Fruit fly (Drosophila melanogaster) whole organism, embryonic: ENCODE data around the gene CG34148.
A peak's percentile ranks its signal among the peaks of the same experiment; 100 is the strongest.

Source experiments
- CG10209 ChIP-seq: fragments of 200-800 bp; sonication (Bioruptor generic); optimal IDR thresholded peaks from 3 replicates; lab custom pipeline; 2017; ENCODE audit warnings: missing biosample characterization, mild to moderate bottlenecking, missing genetic modification characterization, missing genetic modification reagents
- CG12155 ChIP-seq: fragments of 200-800 bp; sonication (Bioruptor generic); optimal IDR thresholded peaks from 3 replicates; lab custom pipeline; 2016; ENCODE audit warnings: missing biosample characterization, missing genetic modification characterization
- CG12942 ChIP-seq: fragments of 200-800 bp; sonication (Bioruptor generic); optimal IDR thresholded peaks from 3 replicates; lab custom pipeline; 2016; ENCODE audit warnings: missing biosample characterization, missing genetic modification characterization
- CG14050 ChIP-seq: fragments of 200-800 bp; sonication (Bioruptor generic); IDR thresholded peaks from 3 replicates; pipeline ENCODE4 v1.3.6; 2022; ENCODE audit warnings: missing biosample characterization, missing genetic modification characterization
- CG1602 ChIP-seq: fragments of 200-800 bp; sonication (Bioruptor generic); optimal IDR thresholded peaks from 3 replicates; lab custom pipeline; 2016; ENCODE audit warnings: missing biosample characterization, missing genetic modification characterization
- CG1647 ChIP-seq: fragments of 200-800 bp; sonication (Bioruptor generic); optimal IDR thresholded peaks from 3 replicates; lab custom pipeline; 2016; ENCODE audit warnings: missing biosample characterization, missing genetic modification characterization
- CG16815 ChIP-seq: fragments of 200-800 bp; sonication (Bioruptor generic); optimal IDR thresholded peaks from 3 replicates; lab custom pipeline; 2017; ENCODE audit warnings: missing biosample characterization, mild to moderate bottlenecking, missing genetic modification characterization
- CG17359 ChIP-seq: fragments of 200-800 bp; sonication (Bioruptor generic); optimal IDR thresholded peaks from 3 replicates; lab custom pipeline; 2018; ENCODE audit warnings: missing biosample characterization, mild to moderate bottlenecking, missing genetic modification characterization, moderate library complexity
- CG17802 ChIP-seq: fragments of 200-800 bp; sonication (Bioruptor generic); optimal IDR thresholded peaks from 2 replicates; lab custom pipeline; 2018; ENCODE audit warnings: missing biosample characterization, mild to moderate bottlenecking, missing genetic modification characterization, moderate library complexity
- CG18619 ChIP-seq: fragments of 200-800 bp; sonication (Bioruptor generic); optimal IDR thresholded peaks from 3 replicates; lab custom pipeline; 2017; ENCODE audit warnings: missing biosample characterization, mild to moderate bottlenecking, missing genetic modification characterization
- CG18764 ChIP-seq: fragments of 200-800 bp; sonication (Bioruptor generic); optimal IDR thresholded peaks from 3 replicates; lab custom pipeline; 2016; ENCODE audit warnings: missing biosample characterization, missing genetic modification characterization
- CG32772 ChIP-seq: fragments of 200-800 bp; sonication (Bioruptor generic); IDR thresholded peaks from 2 replicates; pipeline ENCODE4 v1.3.6; 2022; ENCODE audit warnings: missing biosample characterization, missing genetic modification characterization
- CG34422 ChIP-seq: fragments of 200-800 bp; sonication (Bioruptor generic); IDR thresholded peaks from 3 replicates; pipeline ENCODE4 v1.3.6; 2022; ENCODE audit warnings: missing biosample characterization, missing genetic modification characterization
- CG4424 ChIP-seq: fragments of 200-800 bp; sonication (Bioruptor generic); optimal IDR thresholded peaks from 3 replicates; lab custom pipeline; 2016; ENCODE audit warnings: missing biosample characterization, missing genetic modification characterization
- CG7928 ChIP-seq: fragments of 200-800 bp; sonication (Bioruptor generic); optimal IDR thresholded peaks from 2 replicates; lab custom pipeline; 2017; ENCODE audit warnings: missing biosample characterization, mild to moderate bottlenecking, missing genetic modification characterization
- CG7963 ChIP-seq: fragments of 200-800 bp; sonication (Bioruptor generic); IDR thresholded peaks from 3 replicates; pipeline ENCODE4 v1.3.6; 2022; ENCODE audit warnings: missing biosample characterization, missing genetic modification characterization; ENCODE audit not compliant: partially characterized antibody
- CG7987 ChIP-seq: fragments of 200-800 bp; sonication (Bioruptor generic); optimal IDR thresholded peaks from 2 replicates; lab custom pipeline; 2018; ENCODE audit warnings: missing biosample characterization, mild to moderate bottlenecking, missing genetic modification characterization, moderate library complexity
- D19A ChIP-seq: fragments of 200-800 bp; optimal IDR thresholded peaks from 3 replicates; lab custom pipeline; 2019; ENCODE audit warnings: missing biosample characterization, mild to moderate bottlenecking, missing genetic modification characterization, moderate library complexity
- HLH3B ChIP-seq: fragments of 200-800 bp; sonication (Bioruptor generic); IDR thresholded peaks from 2 replicates; pipeline ENCODE4 v1.3.6; 2022; ENCODE audit warnings: missing biosample characterization, missing genetic modification characterization
- PHDP ChIP-seq: fragments of 200-800 bp; sonication (Bioruptor generic); optimal IDR thresholded peaks from 3 replicates; lab custom pipeline; 2018; ENCODE audit warnings: missing biosample characterization, mild to moderate bottlenecking, missing genetic modification characterization, moderate library complexity
- Spps ChIP-seq: fragments of 200-800 bp; sonication (Bioruptor generic); optimal IDR thresholded peaks from 2 replicates; lab custom pipeline; 2018; ENCODE audit warnings: missing biosample characterization, mild to moderate bottlenecking, missing genetic modification characterization
- Xbp1 ChIP-seq: fragments of 200-800 bp; sonication (Bioruptor generic); optimal IDR thresholded peaks from 3 replicates; lab custom pipeline; 2016; ENCODE audit warnings: missing biosample characterization, mild to moderate bottlenecking, missing genetic modification characterization
- abd-A ChIP-seq: fragments of 200-800 bp; sonication (Bioruptor generic); optimal IDR thresholded peaks from 3 replicates; lab custom pipeline; 2019; ENCODE audit warnings: missing biosample characterization, mild to moderate bottlenecking, missing genetic modification characterization, moderate library complexity
- aop ChIP-seq: fragments of 200-800 bp; sonication (Bioruptor generic); IDR thresholded peaks from 2 replicates; pipeline ENCODE4 v1.3.6; 2022; ENCODE audit warnings: missing biosample characterization, missing genetic modification characterization
- ato ChIP-seq: fragments of 200-800 bp; sonication (Bioruptor generic); IDR thresholded peaks from 2 replicates; pipeline ENCODE4 v1.3.6; 2022; ENCODE audit warnings: missing biosample characterization, missing genetic modification characterization; ENCODE audit not compliant: partially characterized antibody
- bbx ChIP-seq: fragments of 200-800 bp; sonication (Bioruptor generic); IDR thresholded peaks from 2 replicates; pipeline ENCODE4 v1.3.6; 2022; ENCODE audit warnings: missing biosample characterization, missing genetic modification characterization; ENCODE audit not compliant: partially characterized antibody
- cg ChIP-seq: fragments of 200-800 bp; sonication (Bioruptor generic); optimal IDR thresholded peaks from 3 replicates; lab custom pipeline; 2019; ENCODE audit warnings: missing biosample characterization, mild to moderate bottlenecking, missing genetic modification characterization, moderate library complexity
- dysf ChIP-seq: fragments of 200-800 bp; sonication (Bioruptor generic); IDR thresholded peaks from 3 replicates; pipeline ENCODE4 v1.3.6; 2022; ENCODE audit warnings: missing biosample characterization, missing genetic modification characterization
- exex ChIP-seq: fragments of 200-800 bp; sonication (Bioruptor generic); optimal IDR thresholded peaks from 4 replicates; lab custom pipeline; 2018; ENCODE audit warnings: missing biosample characterization, mild to moderate bottlenecking, missing genetic modification characterization, moderate library complexity
- fd96Cb ChIP-seq: fragments of 200-800 bp; sonication (Bioruptor generic); optimal IDR thresholded peaks from 2 replicates; lab custom pipeline; 2018; ENCODE audit warnings: missing biosample characterization, mild to moderate bottlenecking, missing genetic modification characterization, moderate library complexity
- fru ChIP-seq: fragments of >200 bp; optimal IDR thresholded peaks from 2 replicates; lab custom pipeline; 2017
- gt ChIP-seq: fragments of 200-800 bp; sonication (Bioruptor generic); IDR thresholded peaks from 2 replicates; pipeline ENCODE4 v1.3.6; 2022; ENCODE audit warnings: missing biosample characterization, missing genetic modification characterization
- kah ChIP-seq: fragments of 200-800 bp; sonication (Bioruptor generic); optimal IDR thresholded peaks from 2 replicates; lab custom pipeline; 2018; ENCODE audit warnings: missing biosample characterization, mild to moderate bottlenecking, missing genetic modification characterization
- kni ChIP-seq: fragments of 200-800 bp; sonication (Bioruptor generic); optimal IDR thresholded peaks from 3 replicates; lab custom pipeline; 2017; ENCODE audit warnings: mild to moderate bottlenecking, missing biosample characterization, missing genetic modification reagents, missing genetic modification characterization
- lilli ChIP-seq: fragments of 200-800 bp; sonication (Bioruptor generic); optimal IDR thresholded peaks from 3 replicates; lab custom pipeline; 2016; ENCODE audit warnings: missing biosample characterization, missing genetic modification characterization
- nom ChIP-seq: fragments of 200-800 bp; sonication (Bioruptor generic); optimal IDR thresholded peaks from 2 replicates; lab custom pipeline; 2017; ENCODE audit warnings: missing biosample characterization, missing genetic modification characterization, mild to moderate bottlenecking, moderate library complexity, missing genetic modification reagents
- oc ChIP-seq: fragments of 200-800 bp; sonication (Bioruptor generic); optimal IDR thresholded peaks from 2 replicates; lab custom pipeline; 2018; ENCODE audit warnings: missing biosample characterization, mild to moderate bottlenecking, missing genetic modification characterization, moderate library complexity
- onecut ChIP-seq: fragments of 200-800 bp; sonication (Bioruptor generic); IDR thresholded peaks from 2 replicates; pipeline ENCODE4 v1.3.6; 2022; ENCODE audit warnings: missing biosample characterization, missing genetic modification characterization
- pfk ChIP-seq: fragments of 200-800 bp; sonication (Bioruptor generic); optimal IDR thresholded peaks from 2 replicates; lab custom pipeline; 2018; ENCODE audit warnings: missing biosample characterization, mild to moderate bottlenecking, missing genetic modification characterization, moderate library complexity
- pnt ChIP-seq: fragments of 200-800 bp; sonication (Bioruptor generic); optimal IDR thresholded peaks from 3 replicates; lab custom pipeline; 2016; ENCODE audit warnings: missing biosample characterization, missing genetic modification characterization
- pzg ChIP-seq: fragments of 200-800 bp; sonication (Bioruptor generic); optimal IDR thresholded peaks from 3 replicates; lab custom pipeline; 2018; ENCODE audit warnings: missing biosample characterization, mild to moderate bottlenecking, missing genetic modification characterization, moderate library complexity
- ro ChIP-seq: fragments of 200-800 bp; sonication (Bioruptor generic); IDR thresholded peaks from 2 replicates; pipeline ENCODE4 v1.3.6; 2022; ENCODE audit warnings: missing biosample characterization, missing genetic modification characterization
- run ChIP-seq: fragments of 200-800 bp; sonication (Bioruptor generic); optimal IDR thresholded peaks from 3 replicates; lab custom pipeline; 2018; ENCODE audit warnings: missing biosample characterization, mild to moderate bottlenecking, missing genetic modification characterization
- sd ChIP-seq: fragments of 200-800 bp; sonication (Bioruptor generic); optimal IDR thresholded peaks from 3 replicates; lab custom pipeline; 2018; ENCODE audit warnings: missing biosample characterization, mild to moderate bottlenecking, missing genetic modification characterization, moderate library complexity
- slou ChIP-seq: fragments of 200-800 bp; sonication (Bioruptor generic); optimal IDR thresholded peaks from 3 replicates; lab custom pipeline; 2016; ENCODE audit warnings: missing biosample characterization, missing genetic modification characterization
- sob ChIP-seq: fragments of 200-800 bp; sonication (Bioruptor generic); IDR thresholded peaks from 2 replicates; pipeline ENCODE4 v1.3.6; 2022; ENCODE audit warnings: missing biosample characterization, missing genetic modification characterization
- sr ChIP-seq: fragments of 200-800 bp; sonication (Bioruptor generic); IDR thresholded peaks from 3 replicates; pipeline ENCODE4 v1.3.6; 2022; ENCODE audit warnings: missing biosample characterization, missing genetic modification characterization
- stc ChIP-seq: fragments of 200-800 bp; sonication (Bioruptor generic); IDR thresholded peaks from 2 replicates; pipeline ENCODE4 v1.3.6; 2022; ENCODE audit warnings: missing biosample characterization, missing genetic modification characterization
- tgo ChIP-seq: fragments of 200-800 bp; sonication (Bioruptor generic); IDR thresholded peaks from 3 replicates; pipeline ENCODE4 v1.3.6; 2022; ENCODE audit warnings: missing biosample characterization, missing genetic modification characterization
- toy ChIP-seq: fragments of 200-800 bp; sonication (Bioruptor generic); IDR thresholded peaks from 2 replicates; pipeline ENCODE4 v1.3.6; 2022; ENCODE audit warnings: missing biosample characterization, missing genetic modification characterization

CG34148 gene

DNA sequence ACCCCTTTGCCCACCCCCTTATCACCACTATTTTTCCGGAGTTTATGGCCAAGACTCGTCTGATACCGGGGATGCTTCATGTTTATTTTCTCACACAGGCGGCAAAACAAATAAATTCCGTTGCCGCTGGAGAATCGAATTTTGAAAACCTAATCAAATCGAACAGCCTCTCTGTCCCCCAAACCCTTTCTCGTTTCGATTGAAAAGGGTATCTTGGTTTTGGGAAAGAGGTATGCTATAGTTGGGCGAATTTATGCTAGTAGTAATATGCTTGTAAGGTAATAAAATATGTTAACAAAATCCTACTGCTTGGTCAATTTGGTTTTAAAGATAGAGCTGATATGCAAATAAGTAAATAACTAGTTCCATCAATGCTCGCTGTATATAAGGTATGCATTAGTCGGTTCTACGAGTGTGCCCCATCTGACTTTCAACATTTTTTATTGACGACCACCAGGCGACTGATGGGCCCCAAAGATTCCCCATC is 50.4 kb downstream of the CG34148 start (continued):
- TF ChIP-seq fd96Cb (tag; lab: Kevin White, UChicago) (peak; percentile 81), toy (GFP tag; lab: Robert Waterston, UW) (no peak), onecut (peak; percentile 21), CG14050 (no peak), aop (GFP tag; lab: Robert Waterston, UW) (peak; percentile 17; the same call in 1 of the 2 replicates), CG4424 (GFP tag; lab: Kevin White, UChicago) (peak; percentile 71), oc (tag; lab: Kevin White, UChicago) (peak; percentile 81), pnt (GFP tag; lab: Kevin White, UChicago) (peak; percentile 85), ato (GFP tag; lab: Robert Waterston, UW) (no peak), kni (GFP tag; lab: Kevin White, UChicago) (peak; percentile 87), ro (GFP tag; lab: Robert Waterston, UW) (peak; percentile 52; the same call in 1 of the 2 replicates), CG16815 (peak; percentile 84), run (no peak), D19A (tag; lab: Kevin White, UChicago) (peak; percentile 95), slou (GFP tag; lab: Kevin White, UChicago) (no peak), CG17359 (peak; percentile 65), Spps (tag; lab: Kevin White, UChicago) (peak; percentile 83), CG1647 (GFP tag; lab: Kevin White, UChicago) (peak; percentile 58), CG7987 (GFP tag; lab: Kevin White, UChicago) (no peak), pzg (GFP tag; lab: Kevin White, UChicago) (no peak), CG1602 (peak; percentile 79), nom (GFP tag; lab: Kevin White, UChicago) (no peak), Xbp1 (GFP tag; lab: Kevin White, UChicago) (peak; percentile 75), dysf (GFP tag; lab: Robert Waterston, UW) (peak; percentile 68; the same call in 2 of the 3 replicates), bbx (GFP tag; lab: Robert Waterston, UW) (peak; percentile 18; the same call in 1 of the 2 replicates), CG32772 (GFP tag; lab: Robert Waterston, UW) (peak; percentile 87), lilli (GFP tag; lab: Kevin White, UChicago) (peak; percentile 70), pfk (GFP tag; lab: Kevin White, UChicago) (no peak), sr (GFP tag; lab: Robert Waterston, UW) (no peak), HLH3B (peak; percentile 72), kah (GFP tag; lab: Kevin White, UChicago) (no peak), CG10209 (GFP tag; lab: Kevin White, UChicago) (peak; percentile 65), CG18764 (peak; percentile 33), fru (lab: Kevin White, UChicago) (no peak), exex (no peak), abd-A (tag; lab: Kevin White, UChicago) (peak; percentile 74), stc (GFP tag; lab: Robert Waterston, UW) (peak; percentile 32; the same call in 1 of the 2 replicates), CG34422 (GFP tag; lab: Robert Waterston, UW) (peak; percentile 66; the same call in 2 of the 3 replicates), CG7928 (GFP tag; lab: Kevin White, UChicago) (no peak), gt (GFP tag; lab: Robert Waterston, UW) (peak; percentile 55; the same call in 1 of the 2 replicates), CG18619 (peak; percentile 55), CG7963 (GFP tag; lab: Robert Waterston, UW) (peak; percentile 47; the same call in 1 of the 3 replicates), CG17802 (tag; lab: Kevin White, UChicago) (peak; percentile 49), CG12155 (GFP tag; lab: Kevin White, UChicago) (peak; percentile 31), sob (no peak), CG12942 (GFP tag; lab: Kevin White, UChicago) (peak; percentile 58), cg (GFP tag; lab: Kevin White, UChicago) (no peak), sd (tag; lab: Kevin White, UChicago) (peak; percentile 31), tgo (peak; percentile 70), PHDP (tag; lab: Kevin White, UChicago) (peak; percentile 69)
